5 fruit fly cellular contexts compared by ENCODE assay signal in the genomic region with DNA sequence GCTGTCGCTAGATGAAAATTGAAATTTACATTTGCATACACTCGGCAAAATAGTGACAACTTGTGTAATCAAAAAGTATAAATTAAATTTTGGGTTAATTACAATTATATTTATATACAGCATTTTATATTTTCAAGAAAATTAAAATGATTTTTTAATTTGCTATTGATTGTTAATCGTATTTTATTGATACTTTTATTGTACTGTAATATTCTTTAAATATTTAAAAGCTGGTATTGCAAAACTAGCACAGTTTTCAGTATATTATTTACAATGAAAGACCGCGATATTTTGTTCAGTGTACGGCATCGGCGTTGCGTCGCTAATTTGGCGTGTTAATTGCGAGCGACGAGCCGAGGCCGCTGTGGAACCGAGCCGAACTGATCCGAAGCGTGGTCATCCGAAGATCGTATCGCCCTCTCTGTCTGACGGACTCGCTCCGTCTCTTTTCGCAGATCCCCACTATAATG.
TF ChIP-seq lines count a peak whose summit lies in the region.

No protein-coding gene starts in this region.

TF ChIP-seq in whole organism, adult, 20 proteins besides CTCF, POLR2A, EP300 and RAD21 (continued from another document):
- TF ChIP-seq Crg-1 (GFP tag; optimal IDR thresholded peaks at IDR 0.05; lab: Kevin White, UChicago), result peak; percentile 23
- peak; percentile 81 for TF ChIP-seq CG7101 (tag; optimal IDR thresholded peaks at IDR 0.05; lab: Kevin White, UChicago)
- peak; percentile 10 for TF ChIP-seq Clk (GFP tag; optimal IDR thresholded peaks at IDR 0.05; lab: Kevin White, UChicago)

TF ChIP-seq in whole organism, embryonic, 481 proteins besides CTCF, POLR2A, EP300 and RAD21 (continued from another document and continues in another):
- TF ChIP-seq sob (GFP tag; IDR thresholded peaks at IDR 0.05; lab: Robert Waterston, UW) (peak; percentile 95), Bdp1 (GFP tag; optimal IDR thresholded peaks at IDR 0.05; lab: Kevin White, UChicago) (peak; percentile 44), CG10654 (GFP tag; optimal IDR thresholded peaks at IDR 0.05; lab: Kevin White, UChicago) (peak; percentile 94), Pdp1 (GFP tag; optimal IDR thresholded peaks at IDR 0.05; lab: Kevin White, UChicago) (peak; percentile 69 to 76), fru (optimal IDR thresholded peaks at IDR 0.05; lab: Kevin White, UChicago) (no peak), MESR4 (GFP tag; optimal IDR thresholded peaks at IDR 0.05; lab: Kevin White, UChicago) (peak; percentile 8), tap (tag; optimal IDR thresholded peaks at IDR 0.05; lab: Kevin White, UChicago) (peak; percentile 96), sqz (GFP tag; optimal IDR thresholded peaks at IDR 0.05; lab: Kevin White, UChicago) (peak; percentile 90), NC2β (GFP tag; optimal IDR thresholded peaks at IDR 0.05; lab: Kevin White, UChicago) (peak; percentile 22), BEAF-32 (GFP tag; optimal IDR thresholded peaks at IDR 0.05; lab: Kevin White, UChicago) (peak; percentile 18), Xbp1 (GFP tag; optimal IDR thresholded peaks at IDR 0.05; lab: Kevin White, UChicago) (peak; percentile 95), CG8089 (GFP tag; optimal IDR thresholded peaks at IDR 0.05; lab: Kevin White, UChicago) (peak; percentile 39), ATbp (GFP tag; optimal IDR thresholded peaks at IDR 0.05; lab: Kevin White, UChicago) (peak; percentile 91), D19A (tag; optimal IDR thresholded peaks at IDR 0.05; lab: Kevin White, UChicago) (peak; percentile 93), CG13123 (GFP tag; optimal IDR thresholded peaks at IDR 0.05; lab: Kevin White, UChicago) (peak; percentile 89), CG31388 (GFP tag; optimal IDR thresholded peaks at IDR 0.05; lab: Kevin White, UChicago) (peak; percentile 59), lmd (GFP tag; IDR thresholded peaks at IDR 0.05; lab: Robert Waterston, UW) (peak; percentile 98), sug (tag; optimal IDR thresholded peaks at IDR 0.05; lab: Kevin White, UChicago) (peak; percentile 95), luna (GFP tag; optimal IDR thresholded peaks at IDR 0.05; lab: Kevin White, UChicago) (no peak), trem (tag; optimal IDR thresholded peaks at IDR 0.05; lab: Kevin White, UChicago) (peak; percentile 86), CG6254 (GFP tag; optimal IDR thresholded peaks at IDR 0.05; lab: Kevin White, UChicago) (peak; percentile 79), Dfd (GFP tag; optimal IDR thresholded peaks at IDR 0.05; lab: Kevin White, UChicago) (peak in 1 of 2 experiments; percentile 88), CG6683 (GFP tag; optimal IDR thresholded peaks at IDR 0.05; lab: Kevin White, UChicago) (peak; percentile 94), CG9797 (GFP tag; optimal IDR thresholded peaks at IDR 0.05; lab: Kevin White, UChicago) (no peak), gce (GFP tag; IDR thresholded peaks at IDR 0.05; lab: Robert Waterston, UW) (peak; percentile 82; the same call in 2 of the 3 replicates), CG31224 (GFP tag; IDR thresholded peaks at IDR 0.05; lab: Robert Waterston, UW) (peak; percentile 91), zf30C (GFP tag; optimal IDR thresholded peaks at IDR 0.05; lab: Kevin White, UChicago) (peak; percentile 63), CG4617 (GFP tag; optimal IDR thresholded peaks at IDR 0.05; lab: Kevin White, UChicago; ENCODE audit: borderline replicate concordance) (peak; percentile 72), tll (GFP tag; optimal IDR thresholded peaks at IDR 0.05; lab: Kevin White, UChicago) (peak in 1 of 2 experiments; percentile 20), GATAe (GFP tag; conservative IDR thresholded peaks at IDR 0.05; lab: Robert Waterston, UW) (peak; percentile 88)

TF ChIP-seq in whole organism, prepupa, 60 proteins besides CTCF, POLR2A, EP300 and RAD21 (continued from another document and continues in another):
- TF ChIP-seq CG9139 (GFP tag; optimal IDR thresholded peaks at IDR 0.05; lab: Kevin White, UChicago) (peak; percentile 67), achi (GFP tag; optimal IDR thresholded peaks at IDR 0.05; lab: Kevin White, UChicago) (peak; percentile 91), CG10631 (GFP tag; optimal IDR thresholded peaks at IDR 0.05; lab: Kevin White, UChicago) (peak; percentile 86), CG8119 (GFP tag; IDR thresholded peaks at IDR 0.05; lab: Robert Waterston, UW) (peak; percentile 97), CG6163 (GFP tag; IDR thresholded peaks at IDR 0.05; lab: Robert Waterston, UW) (peak; percentile 89), CG6854 (GFP tag; optimal IDR thresholded peaks at IDR 0.05; lab: Kevin White, UChicago) (peak; percentile 48), CG31627 (GFP tag; optimal IDR thresholded peaks at IDR 0.05; lab: Kevin White, UChicago) (peak; percentile 70), Eip93F (GFP tag; optimal IDR thresholded peaks at IDR 0.05; lab: Kevin White, UChicago) (no peak), Hr39 (GFP tag; optimal IDR thresholded peaks at IDR 0.05; lab: Kevin White, UChicago) (peak; percentile 60), fkh (GFP tag; optimal IDR thresholded peaks at IDR 0.05; lab: Kevin White, UChicago) (peak; percentile 88), Hr4 (GFP tag; optimal IDR thresholded peaks at IDR 0.05; lab: Kevin White, UChicago) (peak; percentile 90), Smox (GFP tag; optimal IDR thresholded peaks at IDR 0.05; lab: Kevin White, UChicago) (peak; percentile 76), CG3919 (GFP tag; optimal IDR thresholded peaks at IDR 0.05; lab: Kevin White, UChicago) (peak; percentile 89), Ets21C (GFP tag; optimal IDR thresholded peaks at IDR 0.05; lab: Kevin White, UChicago) (peak; percentile 52), lz (GFP tag; optimal IDR thresholded peaks at IDR 0.05; lab: Kevin White, UChicago) (peak; percentile 64), CG6792 (GFP tag; optimal IDR thresholded peaks at IDR 0.05; lab: Kevin White, UChicago) (peak; percentile 85), dac (GFP tag; optimal IDR thresholded peaks at IDR 0.05; lab: Kevin White, UChicago) (peak; percentile 78), vri (GFP tag; optimal IDR thresholded peaks at IDR 0.05; lab: Kevin White, UChicago) (peak; percentile 50), fd85E (GFP tag; optimal IDR thresholded peaks at IDR 0.05; lab: Kevin White, UChicago) (peak; percentile 39), eg (GFP tag; IDR thresholded peaks at IDR 0.05; lab: Robert Waterston, UW) (peak; percentile 94), salr (GFP tag; optimal IDR thresholded peaks at IDR 0.05; lab: Kevin White, UChicago) (peak; percentile 32 to 94), CG10669 (GFP tag; optimal IDR thresholded peaks at IDR 0.05; lab: Kevin White, UChicago) (peak; percentile 79), CG7368 (GFP tag; optimal IDR thresholded peaks at IDR 0.05; lab: Kevin White, UChicago) (peak; percentile 67), CG11294 (GFP tag; IDR thresholded peaks at IDR 0.05; lab: Robert Waterston, UW) (peak; percentile 88), Sox102F (GFP tag; optimal IDR thresholded peaks at IDR 0.05; lab: Kevin White, UChicago) (peak; percentile 76), esn (GFP tag; optimal IDR thresholded peaks at IDR 0.05; lab: Kevin White, UChicago) (peak; percentile 87), Eip75B (GFP tag; optimal IDR thresholded peaks at IDR 0.05; lab: Kevin White, UChicago) (peak; percentile 61), OdsH (GFP tag; optimal IDR thresholded peaks at IDR 0.05; lab: Kevin White, UChicago) (peak; percentile 88), Met (GFP tag; optimal IDR thresholded peaks at IDR 0.05; lab: Kevin White, UChicago) (peak; percentile 70), Sox15 (GFP tag; optimal IDR thresholded peaks at IDR 0.05; lab: Kevin White, UChicago) (peak; percentile 68), Hr38 (GFP tag; optimal IDR thresholded peaks at IDR 0.05; lab: Kevin White, UChicago) (no peak), Eip78C (GFP tag; lab: Kevin White, UChicago) (peak; percentile 97)

TF ChIP-seq in whole organism, pupa, 21 proteins besides CTCF, POLR2A, EP300 and RAD21 (continued from another document):
- TF ChIP-seq Pif1B (GFP tag; optimal IDR thresholded peaks at IDR 0.05; lab: Kevin White, UChicago) (peak; percentile 79), rn (GFP tag; IDR thresholded peaks at IDR 0.05; lab: Robert Waterston, UW) (peak; percentile 83)
TF ChIP-seq in whole organism, pupa: peak in this region for 21.

TF ChIP-seq in whole organism, wandering third instar larva, 38 proteins besides CTCF, POLR2A, EP300 and RAD21 (continued from another document):
- TF ChIP-seq dl (GFP tag; optimal IDR thresholded peaks at IDR 0.05; lab: Kevin White, UChicago; ENCODE audit: insufficient read depth in 1 of 2, partially characterized antibody in 2 of 2), result no peak
- TF ChIP-seq brk (GFP tag; optimal IDR thresholded peaks at IDR 0.05; lab: Kevin White, UChicago), result peak; percentile 23
- peak; percentile 26 for TF ChIP-seq Rel (GFP tag; optimal IDR thresholded peaks at IDR 0.05; lab: Kevin White, UChicago)
- TF ChIP-seq Rel (tag; optimal IDR thresholded peaks at IDR 0.05; lab: Kevin White, UChicago), result peak; percentile 25
- TF ChIP-seq tai (GFP tag; optimal IDR thresholded peaks at IDR 0.05; lab: Kevin White, UChicago), result no peak
- TF ChIP-seq Abd-B (GFP tag; optimal IDR thresholded peaks at IDR 0.05; lab: Kevin White, UChicago), result no peak
- TF ChIP-seq pan (optimal IDR thresholded peaks at IDR 0.05; lab: Kevin White, UChicago), result no peak
- TF ChIP-seq Hnf4 (GFP tag; optimal IDR thresholded peaks at IDR 0.05; lab: Kevin White, UChicago), result peak; percentile 60
- peak; percentile 81 for TF ChIP-seq psq (GFP tag; optimal IDR thresholded peaks at IDR 0.05; lab: Kevin White, UChicago)
- TF ChIP-seq h (GFP tag; optimal IDR thresholded peaks at IDR 0.05; lab: Kevin White, UChicago), result peak; percentile 81
- no peak for TF ChIP-seq Mio (GFP tag; optimal IDR thresholded peaks at IDR 0.05; lab: Kevin White, UChicago)
- TF ChIP-seq rgr (GFP tag; optimal IDR thresholded peaks at IDR 0.05; lab: Kevin White, UChicago), result peak; percentile 88
- TF ChIP-seq sage (GFP tag; optimal IDR thresholded peaks at IDR 0.05; lab: Kevin White, UChicago), result peak; percentile 66
